Worm (Caenorhabditis elegans) whole organism, late embryonic: Measurements from ENCODE around the gene srx-1.

Experiments used
- K02D7.2 ChIP-seq: sonication (generic microtip); optimal IDR thresholded peaks from 2 replicates; lab custom pipeline; 2017; ENCODE audit warnings: mild to moderate bottlenecking, missing genetic modification characterization, missing compliant biosample characterization
- K09A11.1 ChIP-seq: sonication (generic microtip); optimal IDR thresholded peaks from 2 replicates; lab custom pipeline; 2017; ENCODE audit warnings: antibody characterized with exemption, mild to moderate bottlenecking, missing genetic modification characterization, missing compliant biosample characterization; ENCODE audit not compliant: insufficient read depth
- T23F11.4 ChIP-seq: fragments of 200-800 bp; sonication (Bioruptor generic); optimal IDR thresholded peaks from 2 replicates; lab custom pipeline; 2018; ENCODE audit warnings: mild to moderate bottlenecking, missing genetic modification characterization, missing compliant biosample characterization
- ama-1 ChIP-seq: fragments of 150-350 bp; optimal IDR thresholded peaks from 2 replicates; lab custom pipeline; 2014
- ceh-14 ChIP-seq: sonication (generic microtip); optimal IDR thresholded peaks from 2 replicates; lab custom pipeline; 2016; ENCODE audit warnings: missing genotype, missing genetic modification characterization, missing compliant biosample characterization
- ceh-2 ChIP-seq: sonication (generic microtip); optimal IDR thresholded peaks from 2 replicates; lab custom pipeline; 2016; ENCODE audit warnings: missing genotype, missing genetic modification characterization, missing compliant biosample characterization
- ceh-22 ChIP-seq: sonication (generic microtip); optimal IDR thresholded peaks from 2 replicates; lab custom pipeline; 2017; ENCODE audit warnings: missing biosample characterization, missing genetic modification characterization
- ceh-24 ChIP-seq: sonication (generic microtip); optimal IDR thresholded peaks from 2 replicates; lab custom pipeline; 2016; ENCODE audit warnings: mild to moderate bottlenecking, missing genetic modification characterization, missing compliant biosample characterization
- ceh-30 ChIP-seq: fragments of 150-350 bp; optimal IDR thresholded peaks from 2 replicates; lab custom pipeline; 2014; ENCODE audit warnings: missing biosample characterization, missing genetic modification characterization
- ceh-31 ChIP-seq: sonication (generic microtip); optimal IDR thresholded peaks from 2 replicates; lab custom pipeline; 2016; ENCODE audit warnings: missing genetic modification characterization, missing compliant biosample characterization
- ceh-48 ChIP-seq: sonication (generic microtip); optimal IDR thresholded peaks from 2 replicates; lab custom pipeline; 2016; ENCODE audit warnings: missing genetic modification characterization, inconsistent platforms, missing compliant biosample characterization
- ceh-6 ChIP-seq: fragments of 200-800 bp; sonication (Bioruptor generic); optimal IDR thresholded peaks from 2 replicates; lab custom pipeline; 2018; ENCODE audit warnings: mild to moderate bottlenecking, missing genetic modification characterization, missing compliant biosample characterization
- ceh-9 ChIP-seq: sonication (generic microtip); optimal IDR thresholded peaks from 2 replicates; lab custom pipeline; 2016; ENCODE audit warnings: mild to moderate bottlenecking, missing genetic modification characterization, inconsistent platforms, missing compliant biosample characterization
- che-1 ChIP-seq: sonication (generic microtip); optimal IDR thresholded peaks from 2 replicates; lab custom pipeline; 2016; ENCODE audit warnings: mild to moderate bottlenecking, missing genetic modification characterization, missing compliant biosample characterization
- dve-1 ChIP-seq: sonication (generic microtip); optimal IDR thresholded peaks from 2 replicates; lab custom pipeline; 2017; ENCODE audit warnings: antibody characterized with exemption, mild to moderate bottlenecking, missing genetic modification characterization, missing compliant biosample characterization
- elt-4 ChIP-seq: sonication (generic microtip); optimal IDR thresholded peaks from 2 replicates; lab custom pipeline; 2016; ENCODE audit warnings: missing genetic modification characterization, missing compliant biosample characterization
- ets-4 ChIP-seq: sonication (generic microtip); optimal IDR thresholded peaks from 2 replicates; lab custom pipeline; 2016; ENCODE audit warnings: missing genetic modification characterization, missing compliant biosample characterization
- eyg-1 ChIP-seq: sonication (generic microtip); optimal IDR thresholded peaks from 2 replicates; lab custom pipeline; 2016; ENCODE audit warnings: missing genotype, missing genetic modification characterization, missing compliant biosample characterization
- fkh-10 ChIP-seq: fragments of 150-350 bp; optimal IDR thresholded peaks from 2 replicates; lab custom pipeline; 2014; ENCODE audit warnings: missing biosample characterization, missing genetic modification reagents, missing genetic modification characterization
- fkh-6 ChIP-seq: sonication (generic microtip); optimal IDR thresholded peaks from 2 replicates; lab custom pipeline; 2016; ENCODE audit warnings: missing genetic modification characterization, missing compliant biosample characterization
- gmeb-2 ChIP-seq: sonication (generic microtip); optimal IDR thresholded peaks from 2 replicates; lab custom pipeline; 2016; ENCODE audit warnings: missing genetic modification characterization, inconsistent platforms, missing compliant biosample characterization
- hlh-15 ChIP-seq: sonication (generic microtip); optimal IDR thresholded peaks from 2 replicates; lab custom pipeline; 2016; ENCODE audit warnings: missing genetic modification characterization, missing compliant biosample characterization
- hlh-30 ChIP-seq: sonication (generic microtip); optimal IDR thresholded peaks from 2 replicates; lab custom pipeline; 2017; ENCODE audit warnings: antibody characterized with exemption, missing genetic modification characterization, missing compliant biosample characterization; ENCODE audit not compliant: insufficient read depth
- hlh-6 ChIP-seq: sonication (generic microtip); optimal IDR thresholded peaks from 2 replicates; lab custom pipeline; 2016; ENCODE audit warnings: missing genotype, missing genetic modification characterization, missing compliant biosample characterization
- lim-6 ChIP-seq: sonication (generic microtip); optimal IDR thresholded peaks from 2 replicates; lab custom pipeline; 2016; ENCODE audit warnings: missing genetic modification characterization, missing compliant biosample characterization
- lin-11 ChIP-seq: fragments of 200-800 bp; sonication (Bioruptor generic); optimal IDR thresholded peaks from 2 replicates; lab custom pipeline; 2018; ENCODE audit warnings: mild to moderate bottlenecking, missing genetic modification characterization, missing compliant biosample characterization
- madf-2 ChIP-seq: sonication (generic microtip); optimal IDR thresholded peaks from 2 replicates; lab custom pipeline; 2017; ENCODE audit warnings: missing genetic modification characterization, missing compliant biosample characterization
- mec-3 ChIP-seq: sonication (generic microtip); optimal IDR thresholded peaks from 2 replicates; lab custom pipeline; 2016; ENCODE audit warnings: borderline replicate concordance, missing genetic modification characterization, missing compliant biosample characterization
- nhr-11 ChIP-seq: fragments of 150-350 bp; optimal IDR thresholded peaks from 2 replicates; lab custom pipeline; 2014; ENCODE audit warnings: missing biosample characterization, missing genetic modification characterization
- nhr-232 ChIP-seq: sonication (generic microtip); optimal IDR thresholded peaks from 2 replicates; lab custom pipeline; 2016; ENCODE audit warnings: missing genetic modification characterization, missing compliant biosample characterization
- pag-3 ChIP-seq: sonication (generic microtip); optimal IDR thresholded peaks from 2 replicates; lab custom pipeline; 2016; ENCODE audit warnings: missing compliant biosample characterization, missing genetic modification characterization, borderline replicate concordance
- ref-2 ChIP-seq: sonication (generic microtip); optimal IDR thresholded peaks from 2 replicates; lab custom pipeline; 2016; ENCODE audit warnings: missing genetic modification characterization, missing compliant biosample characterization
- sdc-2 ChIP-seq: sonication (generic microtip); optimal IDR thresholded peaks from 2 replicates; lab custom pipeline; 2016; ENCODE audit warnings: missing genotype, missing genetic modification characterization, missing compliant biosample characterization
- sox-2 ChIP-seq: fragments of 200-800 bp; sonication (Bioruptor generic); IDR thresholded peaks from 2 replicates; pipeline ENCODE4 v1.3.6; 2022; ENCODE audit warnings: missing genetic modification reagents, missing genetic modification characterization, missing compliant biosample characterization
- tbx-2 ChIP-seq: sonication (generic microtip); optimal IDR thresholded peaks from 2 replicates; lab custom pipeline; 2016; ENCODE audit warnings: missing genetic modification characterization, missing compliant biosample characterization
- tbx-7 ChIP-seq: sonication (generic microtip); optimal IDR thresholded peaks from 2 replicates; lab custom pipeline; 2016; ENCODE audit warnings: missing genotype, missing genetic modification characterization, missing compliant biosample characterization
- ttx-3 ChIP-seq: sonication (generic microtip); optimal IDR thresholded peaks from 2 replicates; lab custom pipeline; 2016; ENCODE audit warnings: missing genetic modification reagents, missing genetic modification characterization, missing compliant biosample characterization
- unc-42 ChIP-seq: sonication (generic microtip); optimal IDR thresholded peaks from 2 replicates; lab custom pipeline; 2016; ENCODE audit warnings: missing genotype, missing genetic modification characterization, missing compliant biosample characterization
- unc-55 ChIP-seq: sonication (generic microtip); optimal IDR thresholded peaks from 2 replicates; lab custom pipeline; 2017; ENCODE audit warnings: missing biosample characterization, missing genetic modification reagents, missing genetic modification characterization

The srx-1 gene

ce11 chrV:9001175-9001574 is 2.3 kb upstream of the srx-1 start, which contains the start of gene F59E11.2:
Gene F59E11.2, plus strand, starts transcription at chrV:9001475.
- no peak for TF ChIP-seq madf-2 (tag; lab: Kevin White, UChicago)
- TF ChIP-seq dve-1 (tag; lab: Kevin White, UChicago) = no peak
- TF ChIP-seq ceh-6 (GFP tag; lab: Kevin White, UChicago) = no peak
- TF ChIP-seq, all 69 proteins: peak for 0

- no peak for TF ChIP-seq ref-2 (tag; lab: Kevin White, UChicago)
- no peak for TF ChIP-seq lin-11
- no peak for TF ChIP-seq ttx-3 (tag; lab: Kevin White, UChicago)
- TF ChIP-seq ceh-6 (GFP tag; lab: Kevin White, UChicago) = no peak
- TF ChIP-seq hlh-6 = no peak
- no peak for TF ChIP-seq ama-1
- TF ChIP-seq gmeb-2 = no peak
- TF ChIP-seq sdc-2 (tag; lab: Kevin White, UChicago) = no peak
Measured at ce11 chrV:9005243-9005642, 1.8 kb downstream of the srx-1 start, which contains the start of gene srx-3. Gene srx-3, plus strand, starts transcription at chrV:9005543.

ce11 chrV:9009175-9009574 is 5.7 kb downstream of the srx-1 start, which contains the start of gene srx-2:
Gene srx-2, plus strand, starts transcription at chrV:9009475.
- TF ChIP-seq ceh-2 (tag; lab: Kevin White, UChicago) (no peak), ceh-30 (tag; lab: Kevin White, UChicago) (no peak), sox-2 (GFP tag; lab: Robert Waterston, UW) (no peak), hlh-15 (tag; lab: Kevin White, UChicago) (no peak), T23F11.4 (no peak)

- TF ChIP-seq ceh-9 (tag; lab: Kevin White, UChicago) = no peak
- TF ChIP-seq ceh-22 = no peak
Measured at ce11 chrV:9013765-9014164, 10.3 kb downstream of the srx-1 start, which contains the start of gene srh-201. Gene srh-201, minus strand, starts transcription at chrV:9013865.

ce11 chrV:9015540-9015939 is 12.1 kb downstream of the srx-1 start, which contains the start of gene srt-18:
Gene srt-18, minus strand, starts transcription at chrV:9015640.
- TF ChIP-seq pag-3 (no peak), che-1 (tag; lab: Kevin White, UChicago) (no peak), tbx-2 (tag; lab: Kevin White, UChicago) (no peak), fkh-10 (GFP tag; lab: Kevin White, UChicago) (no peak), ceh-48 (tag; lab: Kevin White, UChicago) (no peak), ceh-14 (tag; lab: Kevin White, UChicago) (no peak), unc-42 (tag; lab: Kevin White, UChicago) (no peak), tbx-7 (tag; lab: Kevin White, UChicago) (no peak), nhr-232 (no peak), hlh-30 (tag; lab: Kevin White, UChicago) (no peak), ceh-24 (no peak), eyg-1 (no peak), ets-4 (tag; lab: Kevin White, UChicago) (no peak), ceh-2 (tag; lab: Kevin White, UChicago) (no peak), elt-4 (tag; lab: Kevin White, UChicago) (no peak), unc-55 (GFP tag; lab: Kevin White, UChicago) (no peak)

ce11 chrV:9016479-9016878 is 13.0 kb downstream of the srx-1 start, which contains the start of gene oac-40:
Gene oac-40, plus strand, starts transcription at chrV:9016779.
- no peak for TF ChIP-seq ceh-31 (tag; lab: Kevin White, UChicago)
- no peak for TF ChIP-seq K02D7.2 (tag; lab: Kevin White, UChicago)
- no peak for TF ChIP-seq lim-6
- TF ChIP-seq fkh-6 (tag; lab: Kevin White, UChicago) = no peak
- TF ChIP-seq mec-3 = no peak
- TF ChIP-seq nhr-11 (tag; lab: Kevin White, UChicago) = no peak
- no peak for TF ChIP-seq K09A11.1 (tag; lab: Kevin White, UChicago)
- TF ChIP-seq ceh-24 = no peak
- no peak for TF ChIP-seq ceh-6 (GFP tag; lab: Kevin White, UChicago)
- TF ChIP-seq, all 69 proteins: peak for 0
